Worm (Caenorhabditis elegans) whole organism, L1 larva: ENCODE data around the gene spt-4.
A peak's percentile ranks its signal among the peaks of the same experiment; 100 is the strongest.

ENCODE experiments used
- C34B4.2 ChIP-seq: sonication (generic microtip); optimal IDR thresholded peaks from 2 replicates; lab custom pipeline; 2017; ENCODE audit warnings: mild to moderate bottlenecking, missing genetic modification characterization, missing compliant biosample characterization
- Y116A8C.19 ChIP-seq: sonication (generic microtip); optimal IDR thresholded peaks from 2 replicates; lab custom pipeline; 2016; ENCODE audit warnings: missing compliant biosample characterization, missing genetic modification characterization, borderline replicate concordance
- alr-1 ChIP-seq: fragments of 200-800 bp; sonication (Bioruptor generic); optimal IDR thresholded peaks from 2 replicates; lab custom pipeline; 2018; ENCODE audit warnings: borderline replicate concordance, mild to moderate bottlenecking, missing genetic modification characterization, missing compliant biosample characterization
- ceh-63 ChIP-seq: fragments of 200-800 bp; sonication (Bioruptor generic); optimal IDR thresholded peaks from 2 replicates; lab custom pipeline; 2018; ENCODE audit warnings: mild to moderate bottlenecking, missing genetic modification characterization, missing compliant biosample characterization
- ceh-8 ChIP-seq: fragments of 200-800 bp; sonication (Bioruptor generic); optimal IDR thresholded peaks from 2 replicates; lab custom pipeline; 2018; ENCODE audit warnings: mild to moderate bottlenecking, missing genetic modification characterization, moderate library complexity, missing compliant biosample characterization
- ceh-82 ChIP-seq, 3 experiments: fragments of 150-350 bp in 1 of 3; sonication (generic microtip) in 2 of 3; optimal IDR thresholded peaks; 2 replicates each; lab custom pipeline; 2014 to 2017; ENCODE audit warnings: missing biosample characterization in 3 of 3, missing genetic modification characterization in 3 of 3
- ceh-88 ChIP-seq: fragments of 200-800 bp; sonication (Bioruptor generic); IDR thresholded peaks from 2 replicates; pipeline ENCODE4 v1.3.6; 2022; ENCODE audit warnings: missing genetic modification characterization, missing compliant biosample characterization
- ceh-90 ChIP-seq: sonication (generic microtip); optimal IDR thresholded peaks from 2 replicates; lab custom pipeline; 2016; ENCODE audit warnings: missing genetic modification characterization, missing compliant biosample characterization
- ces-1 ChIP-seq: fragments of 150-350 bp; optimal IDR thresholded peaks from 2 replicates; lab custom pipeline; 2014; ENCODE audit warnings: missing biosample characterization, missing genetic modification reagents, missing genetic modification characterization
- dpl-1 ChIP-seq, 3 experiments: fragments of 150-350 bp in 2 of 3; sonication (generic microtip) in 1 of 3; optimal IDR thresholded peaks; 2 replicates each; lab custom pipeline; 2014 to 2017; ENCODE audit warnings: missing biosample characterization in 3 of 3, missing genetic modification characterization in 3 of 3, missing genetic modification reagents in 3 of 3
- dsc-1 ChIP-seq: sonication (generic microtip); optimal IDR thresholded peaks from 2 replicates; lab custom pipeline; 2016; ENCODE audit warnings: mild to moderate bottlenecking, missing genetic modification characterization, missing compliant biosample characterization
- efl-1 ChIP-seq, 4 experiments: fragments of 150-350 bp; optimal IDR thresholded peaks in 3 of 4; peaks in 1 of 4; 1 replicate in 1 of 4; 2 replicates in 3 of 4; lab custom pipeline; 2014; ENCODE audit warnings: missing biosample characterization in 2 of 4, missing genetic modification characterization in 2 of 4, missing genetic modification reagents in 2 of 4
- efl-3 ChIP-seq: fragments of 200-800 bp; sonication (Bioruptor generic); optimal IDR thresholded peaks from 2 replicates; lab custom pipeline; 2018; ENCODE audit warnings: mild to moderate bottlenecking, missing genetic modification characterization, missing compliant biosample characterization
- elt-2 ChIP-seq: sonication (generic microtip); optimal IDR thresholded peaks from 2 replicates; lab custom pipeline; 2016; ENCODE audit warnings: missing genetic modification characterization, mild to moderate bottlenecking, inconsistent platforms, missing compliant biosample characterization, missing genetic modification reagents
- ets-5 ChIP-seq: fragments of 200-800 bp; sonication (Bioruptor generic); IDR thresholded peaks from 2 replicates; pipeline ENCODE4 v1.3.6; 2022; ENCODE audit warnings: missing genetic modification characterization, missing compliant biosample characterization
- fkh-4 ChIP-seq: sonication (generic microtip); optimal IDR thresholded peaks from 2 replicates; lab custom pipeline; 2016; ENCODE audit warnings: missing compliant biosample characterization, missing genetic modification characterization, borderline replicate concordance
- grh-1 ChIP-seq: fragments of 200-800 bp; sonication (Bioruptor generic); IDR thresholded peaks from 2 replicates; pipeline ENCODE4 v1.3.6; 2022; ENCODE audit warnings: missing genetic modification reagents, missing genetic modification characterization, missing compliant biosample characterization
- hlh-17 ChIP-seq: fragments of 200-800 bp; sonication (Bioruptor generic); optimal IDR thresholded peaks from 2 replicates; lab custom pipeline; 2018; ENCODE audit warnings: missing genetic modification characterization, mild to moderate bottlenecking, missing compliant biosample characterization, moderate library complexity, borderline replicate concordance
- hlh-4 ChIP-seq: sonication (generic microtip); optimal IDR thresholded peaks from 2 replicates; lab custom pipeline; 2016; ENCODE audit warnings: mild to moderate bottlenecking, missing genetic modification characterization, missing compliant biosample characterization
- isw-1 ChIP-seq: fragments of 200-800 bp; sonication (Bioruptor generic); IDR thresholded peaks from 2 replicates; pipeline ENCODE4 v1.3.6; 2022; ENCODE audit warnings: missing genetic modification characterization, missing compliant biosample characterization
- lin-13 ChIP-seq: fragments of 150-350 bp; optimal IDR thresholded peaks from 2 replicates; lab custom pipeline; 2014; ENCODE audit warnings: missing biosample characterization, missing genetic modification reagents, missing genetic modification characterization
- lin-35 ChIP-seq, 2 experiments: fragments of 150-350 bp; optimal IDR thresholded peaks; 2 replicates each; lab custom pipeline; 2014; ENCODE audit warnings: missing biosample characterization in 2 of 2, missing genetic modification characterization in 2 of 2, missing genetic modification reagents in 2 of 2
- mab-9 ChIP-seq: fragments of 200-800 bp; sonication (Bioruptor generic); IDR thresholded peaks from 2 replicates; pipeline ENCODE4 v1.3.6; 2022; ENCODE audit warnings: missing genetic modification reagents, missing genetic modification characterization, missing compliant biosample characterization
- mdl-1 ChIP-seq, 2 experiments: fragments of 150-350 bp; optimal IDR thresholded peaks; 2 replicates each; lab custom pipeline; 2014 to 2017; ENCODE audit warnings: missing biosample characterization in 2 of 2, missing genetic modification characterization in 2 of 2, inconsistent platforms in 1 of 2
- nhr-19 ChIP-seq: fragments of 200-800 bp; sonication (Bioruptor generic); conservative IDR thresholded peaks from 2 replicates; pipeline ENCODE4 v1.3.6; 2022; ENCODE audit warnings: missing genetic modification characterization, missing compliant biosample characterization
- nhr-20 ChIP-seq: sonication (generic microtip); optimal IDR thresholded peaks from 2 replicates; lab custom pipeline; 2016; ENCODE audit warnings: mild to moderate bottlenecking, missing genetic modification characterization, missing compliant biosample characterization
- nhr-237 ChIP-seq: fragments of 150-350 bp; optimal IDR thresholded peaks from 2 replicates; lab custom pipeline; 2014; ENCODE audit warnings: missing biosample characterization, missing genetic modification characterization
- nhr-28 ChIP-seq: fragments of 150-350 bp; optimal IDR thresholded peaks from 2 replicates; lab custom pipeline; 2014; ENCODE audit warnings: missing biosample characterization, missing genetic modification characterization
- nhr-47 ChIP-seq: sonication (generic microtip); optimal IDR thresholded peaks from 2 replicates; lab custom pipeline; 2016; ENCODE audit warnings: mild to moderate bottlenecking, missing genetic modification characterization, moderate library complexity, missing compliant biosample characterization
- nhr-77 ChIP-seq: fragments of 150-350 bp; optimal IDR thresholded peaks from 2 replicates; lab custom pipeline; 2014; ENCODE audit warnings: missing biosample characterization, missing genetic modification characterization
- nhr-84 ChIP-seq: sonication (generic microtip); optimal IDR thresholded peaks from 2 replicates; lab custom pipeline; 2017; ENCODE audit warnings: missing biosample characterization, missing genetic modification characterization
- nhr-90 ChIP-seq: sonication (generic microtip); optimal IDR thresholded peaks from 2 replicates; lab custom pipeline; 2016; ENCODE audit warnings: mild to moderate bottlenecking, missing genetic modification characterization, missing compliant biosample characterization; ENCODE audit not compliant: poor library complexity
- pag-3 ChIP-seq: sonication (generic microtip); optimal IDR thresholded peaks from 2 replicates; lab custom pipeline; 2017; ENCODE audit warnings: missing genetic modification characterization, mild to moderate bottlenecking, missing compliant biosample characterization, antibody characterized with exemption, borderline replicate concordance; ENCODE audit not compliant: insufficient read depth
- pqm-1 ChIP-seq: sonication (generic microtip); optimal IDR thresholded peaks from 3 replicates; lab custom pipeline; 2017; ENCODE audit warnings: missing biosample characterization, missing genetic modification characterization
- skn-1 ChIP-seq: fragments of 150-350 bp; optimal IDR thresholded peaks from 2 replicates; lab custom pipeline; 2014; ENCODE audit warnings: missing biosample characterization, missing genetic modification characterization
- snpc-4 ChIP-seq: fragments of 150-350 bp; optimal IDR thresholded peaks from 2 replicates; lab custom pipeline; 2014; ENCODE audit warnings: missing biosample characterization, missing genetic modification characterization
- snu-23 ChIP-seq: sonication (generic microtip); optimal IDR thresholded peaks from 2 replicates; lab custom pipeline; 2016; ENCODE audit warnings: missing genetic modification characterization, missing compliant biosample characterization
- sox-4 ChIP-seq: sonication (generic microtip); optimal IDR thresholded peaks from 2 replicates; lab custom pipeline; 2016; ENCODE audit warnings: missing genetic modification characterization, missing compliant biosample characterization
- sup-37 ChIP-seq: fragments of 200-800 bp; sonication (Bioruptor generic); optimal IDR thresholded peaks from 2 replicates; lab custom pipeline; 2018; ENCODE audit warnings: mild to moderate bottlenecking, missing genetic modification characterization, missing compliant biosample characterization
- swsn-7 ChIP-seq: sonication (generic microtip); optimal IDR thresholded peaks from 2 replicates; lab custom pipeline; 2016; ENCODE audit warnings: missing genetic modification characterization, missing compliant biosample characterization
- tlp-1 ChIP-seq: fragments of 150-350 bp; optimal IDR thresholded peaks from 2 replicates; lab custom pipeline; 2014; ENCODE audit warnings: missing biosample characterization, missing genetic modification characterization
- unc-130 ChIP-seq: fragments of 150-350 bp; optimal IDR thresholded peaks from 2 replicates; lab custom pipeline; 2017; ENCODE audit warnings: missing biosample characterization, missing genetic modification characterization, inconsistent platforms
- unc-30 ChIP-seq: sonication (generic microtip); optimal IDR thresholded peaks from 2 replicates; lab custom pipeline; 2017; ENCODE audit warnings: missing biosample characterization, missing genetic modification characterization
- unc-62 ChIP-seq: fragments of 150-350 bp; optimal IDR thresholded peaks from 2 replicates; lab custom pipeline; 2014; ENCODE audit warnings: missing biosample characterization, missing genetic modification reagents, missing genetic modification characterization
- unc-98 ChIP-seq: fragments of 200-800 bp; sonication (Bioruptor generic); IDR thresholded peaks from 2 replicates; pipeline ENCODE4 v1.3.6; 2022; ENCODE audit warnings: missing genetic modification characterization, missing compliant biosample characterization
- zag-1 ChIP-seq: fragments of 150-350 bp; optimal IDR thresholded peaks from 2 replicates; lab custom pipeline; 2014; ENCODE audit warnings: missing biosample characterization, missing genetic modification characterization
- zip-4 ChIP-seq: fragments of 200-800 bp; sonication (Bioruptor generic); optimal IDR thresholded peaks from 2 replicates; lab custom pipeline; 2018; ENCODE audit warnings: mild to moderate bottlenecking, missing genetic modification characterization, moderate library complexity, missing compliant biosample characterization
- ztf-11 ChIP-seq, 2 experiments: sonication (generic microtip); optimal IDR thresholded peaks; 2 replicates each; lab custom pipeline; 2016 to 2017; ENCODE audit warnings: missing genetic modification characterization in 2 of 2, missing biosample characterization in 1 of 2, missing compliant biosample characterization in 1 of 2
- ztf-4 ChIP-seq: fragments of 150-350 bp; optimal IDR thresholded peaks from 2 replicates; lab custom pipeline; 2014; ENCODE audit warnings: missing biosample characterization, missing genetic modification characterization

The spt-4 gene

ce11 chrIII:87183-87582, 17.6 kb upstream of the spt-4 start, which contains the start of the genes F54C4.4 and mrpl-40 (continued):
- TF ChIP-seq ets-5 (GFP tag; lab: Robert Waterston, UW) (no peak), mdl-1 (tag; optimal IDR thresholded peaks at IDR 0.05; lab: Kevin White, UChicago) (peak in 1 of 2 experiments; percentile 34)

- TF ChIP-seq C34B4.2 (tag; lab: Kevin White, UChicago) (no peak), ceh-63 (GFP tag; lab: Kevin White, UChicago) (no peak), nhr-84 (tag; lab: Kevin White, UChicago) (no peak), fkh-4 (tag; lab: Kevin White, UChicago) (no peak), tlp-1 (tag; lab: Kevin White, UChicago) (no peak), elt-2 (no peak), grh-1 (GFP tag; lab: Robert Waterston, UW) (no peak), nhr-77 (tag; lab: Kevin White, UChicago) (peak; percentile 60), snpc-4 (peak; percentile 42), pag-3 (tag; lab: Kevin White, UChicago) (no peak), dsc-1 (tag; lab: Kevin White, UChicago) (peak; percentile 47), ceh-90 (no peak), ces-1 (GFP tag; lab: Kevin White, UChicago) (no peak), alr-1 (tag; lab: Kevin White, UChicago) (no peak), hlh-17 (GFP tag; lab: Kevin White, UChicago) (no peak), sox-4 (tag; lab: Kevin White, UChicago) (no peak), nhr-19 (GFP tag; lab: Robert Waterston, UW) (peak; percentile 47), efl-1 (optimal IDR thresholded peaks at IDR 0.05; lab: Kevin White, UChicago) (peak; percentile 75 to 81), efl-1 (GFP tag; optimal IDR thresholded peaks at IDR 0.05 in 1 of 2; lab: Kevin White, UChicago) (peak; percentile 64 to 95), nhr-28 (tag; lab: Kevin White, UChicago) (no peak), efl-3 (no peak), unc-130 (tag; lab: Kevin White, UChicago) (peak; percentile 52), unc-98 (no peak), unc-62 (GFP tag; lab: Kevin White, UChicago) (no peak), nhr-20 (tag; lab: Kevin White, UChicago) (no peak), ceh-82 (tag; optimal IDR thresholded peaks at IDR 0.05; lab: Kevin White, UChicago) (peak; percentile 43 to 81 (median 60)), mdl-1 (tag; optimal IDR thresholded peaks at IDR 0.05; lab: Kevin White, UChicago) (peak in 1 of 2 experiments; percentile 57), dpl-1 (GFP tag; optimal IDR thresholded peaks at IDR 0.05; lab: Kevin White, UChicago) (peak; percentile 50 to 79 (median 65)), nhr-237 (tag; lab: Kevin White, UChicago) (no peak), ceh-88 (peak; percentile 20; the same call in 1 of the 2 replicates), lin-13 (GFP tag; lab: Kevin White, UChicago) (peak; percentile 39), pqm-1 (no peak), mab-9 (no peak), swsn-7 (tag; lab: Kevin White, UChicago) (no peak), nhr-90 (tag; lab: Kevin White, UChicago) (no peak), ztf-4 (tag; lab: Kevin White, UChicago) (no peak), lin-35 (GFP tag; optimal IDR thresholded peaks at IDR 0.05; lab: Kevin White, UChicago) (peak; percentile 79 to 86), ztf-11 (tag; optimal IDR thresholded peaks at IDR 0.05; lab: Kevin White, UChicago) (no peak), isw-1 (GFP tag; lab: Robert Waterston, UW) (peak; percentile 58), snu-23 (GFP tag; lab: Kevin White, UChicago) (peak; percentile 70), sup-37 (GFP tag; lab: Kevin White, UChicago) (no peak), hlh-4 (tag; lab: Kevin White, UChicago) (no peak), Y116A8C.19 (no peak), skn-1 (tag; lab: Kevin White, UChicago) (peak; percentile 63), ceh-8 (GFP tag; lab: Kevin White, UChicago) (no peak), zag-1 (tag; lab: Kevin White, UChicago) (no peak), nhr-47 (tag; lab: Kevin White, UChicago) (no peak), zip-4 (GFP tag; lab: Kevin White, UChicago) (no peak), unc-30 (tag; lab: Kevin White, UChicago) (no peak)
Measured at ce11 chrIII:86316-86715, 16.8 kb upstream of the spt-4 start, which contains the start of gene attf-3. Gene attf-3, minus strand, starts transcription at chrIII:86384.
